Fruit fly (Drosophila melanogaster): ENCODE results near the gene yellow-e.

- TF ChIP-seq CG32121 (GFP tag; IDR thresholded peaks at IDR 0.05), result no peak
- no peak for TF ChIP-seq Snoo (tag; optimal IDR thresholded peaks at IDR 0.05)
Observed at dm6 chr3R:13425470-13426033, 10.5 kb upstream of the yellow-e start, which contains the start of gene Act87E.

All from whole organism, pupa.